Fruit fly (Drosophila melanogaster) whole organism: ENCODE results near the gene Tsp.

ENCODE experiments used
- CG8478 ChIP-seq: fragments of >200 bp; optimal IDR thresholded peaks from 2 replicates; lab custom pipeline; 2018; ENCODE audit warnings: inconsistent platforms
- EcR ChIP-seq, 2 experiments: fragments of >200 bp; optimal IDR thresholded peaks; 2 replicates each; lab custom pipeline; 2017; ENCODE audit warnings: missing biosample characterization in 2 of 2, missing genetic modification characterization in 2 of 2, missing genetic modification reagents in 2 of 2
- pan ChIP-seq: fragments of >200 bp; optimal IDR thresholded peaks from 2 replicates; lab custom pipeline; 2017
- usp ChIP-seq: fragments of >200 bp; optimal IDR thresholded peaks from 2 replicates; lab custom pipeline; 2017; ENCODE audit warnings: missing biosample characterization, missing genetic modification characterization, mixed read lengths

DNA sequence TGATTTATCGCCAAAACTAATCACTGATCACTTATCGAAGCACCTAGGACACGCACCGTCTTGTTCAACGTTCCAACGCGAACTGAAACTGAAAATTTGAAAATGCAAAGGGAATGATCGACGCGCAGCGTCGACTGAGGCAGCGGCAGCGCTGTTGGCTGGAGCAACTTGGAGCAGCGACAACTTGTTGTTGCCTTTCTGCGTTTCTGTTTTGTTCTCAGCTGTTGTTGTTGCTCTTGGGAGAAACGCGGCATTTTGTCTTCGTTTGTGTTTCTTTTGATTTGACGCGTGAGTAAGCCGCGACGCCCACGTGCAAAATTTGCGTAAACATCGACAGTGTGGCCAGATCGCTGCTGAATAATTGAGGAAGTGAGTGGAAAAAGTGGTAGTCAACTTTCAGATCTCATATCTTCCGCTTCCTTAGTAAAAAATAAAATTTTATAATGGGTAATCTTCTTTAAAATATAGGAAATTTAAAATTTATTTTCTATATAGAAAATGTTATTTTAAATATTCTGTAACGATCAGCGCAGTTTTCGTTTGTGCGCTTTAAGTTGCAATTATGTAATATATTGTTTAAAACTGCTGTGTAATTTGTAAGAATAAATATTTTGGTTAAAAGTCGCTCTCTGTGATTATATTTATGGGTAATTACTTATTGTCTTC lies at the start of gene Tsp:
- TF ChIP-seq usp (GFP tag; lab: Kevin White, UChicago) (no peak), EcR (GFP tag; optimal IDR thresholded peaks at IDR 0.05; lab: Kevin White, UChicago) (no peak), pan (lab: Kevin White, UChicago) (no peak), CG8478 (lab: Kevin White, UChicago) (no peak)
